Worm (Caenorhabditis elegans) whole organism, late embryonic: ENCODE data around the gene npp-15.

Experiments
- C08G9.2 ChIP-seq: sonication (generic microtip); optimal IDR thresholded peaks from 2 replicates; lab custom pipeline; 2016; ENCODE audit warnings: mild to moderate bottlenecking, missing genetic modification characterization, moderate library complexity, missing compliant biosample characterization
- C38D4.7 ChIP-seq: fragments of 200-800 bp; sonication (Bioruptor generic); optimal IDR thresholded peaks from 2 replicates; lab custom pipeline; 2018; ENCODE audit warnings: mild to moderate bottlenecking, missing genetic modification characterization, moderate library complexity, missing compliant biosample characterization
- T23F11.4 ChIP-seq: fragments of 200-800 bp; sonication (Bioruptor generic); optimal IDR thresholded peaks from 2 replicates; lab custom pipeline; 2018; ENCODE audit warnings: mild to moderate bottlenecking, missing genetic modification characterization, missing compliant biosample characterization
- ahr-1 ChIP-seq: sonication (generic microtip); optimal IDR thresholded peaks from 2 replicates; lab custom pipeline; 2016; ENCODE audit warnings: missing genetic modification characterization, missing compliant biosample characterization
- ama-1 ChIP-seq: fragments of 150-350 bp; optimal IDR thresholded peaks from 2 replicates; lab custom pipeline; 2014
- ceh-14 ChIP-seq: sonication (generic microtip); optimal IDR thresholded peaks from 2 replicates; lab custom pipeline; 2016; ENCODE audit warnings: missing genotype, missing genetic modification characterization, missing compliant biosample characterization
- ceh-18 ChIP-seq: sonication (generic microtip); optimal IDR thresholded peaks from 2 replicates; lab custom pipeline; 2016; ENCODE audit warnings: missing genetic modification characterization, missing compliant biosample characterization
- ceh-19 ChIP-seq: fragments of 200-800 bp; sonication (Bioruptor generic); optimal IDR thresholded peaks from 2 replicates; lab custom pipeline; 2018; ENCODE audit warnings: mild to moderate bottlenecking, missing genetic modification characterization, missing compliant biosample characterization
- ceh-2 ChIP-seq: sonication (generic microtip); optimal IDR thresholded peaks from 2 replicates; lab custom pipeline; 2016; ENCODE audit warnings: missing genotype, missing genetic modification characterization, missing compliant biosample characterization
- ceh-22 ChIP-seq: sonication (generic microtip); optimal IDR thresholded peaks from 2 replicates; lab custom pipeline; 2017; ENCODE audit warnings: missing biosample characterization, missing genetic modification characterization
- ceh-30 ChIP-seq: fragments of 150-350 bp; optimal IDR thresholded peaks from 2 replicates; lab custom pipeline; 2014; ENCODE audit warnings: missing biosample characterization, missing genetic modification characterization
- ceh-31 ChIP-seq: sonication (generic microtip); optimal IDR thresholded peaks from 2 replicates; lab custom pipeline; 2016; ENCODE audit warnings: missing genetic modification characterization, missing compliant biosample characterization
- ceh-34 ChIP-seq: sonication (generic microtip); optimal IDR thresholded peaks from 2 replicates; lab custom pipeline; 2016; ENCODE audit warnings: mild to moderate bottlenecking, missing genetic modification characterization, missing compliant biosample characterization
- ceh-45 ChIP-seq: fragments of 200-800 bp; sonication (Bioruptor generic); IDR thresholded peaks from 2 replicates; pipeline ENCODE4 v1.3.6; 2022; ENCODE audit warnings: missing genetic modification reagents, missing genetic modification characterization, missing compliant biosample characterization
- ceh-48 ChIP-seq: sonication (generic microtip); optimal IDR thresholded peaks from 2 replicates; lab custom pipeline; 2016; ENCODE audit warnings: missing genetic modification characterization, inconsistent platforms, missing compliant biosample characterization
- ceh-6 ChIP-seq: fragments of 200-800 bp; sonication (Bioruptor generic); optimal IDR thresholded peaks from 2 replicates; lab custom pipeline; 2018; ENCODE audit warnings: mild to moderate bottlenecking, missing genetic modification characterization, missing compliant biosample characterization
- ceh-9 ChIP-seq: sonication (generic microtip); optimal IDR thresholded peaks from 2 replicates; lab custom pipeline; 2016; ENCODE audit warnings: mild to moderate bottlenecking, missing genetic modification characterization, inconsistent platforms, missing compliant biosample characterization
- che-1 ChIP-seq: sonication (generic microtip); optimal IDR thresholded peaks from 2 replicates; lab custom pipeline; 2016; ENCODE audit warnings: mild to moderate bottlenecking, missing genetic modification characterization, missing compliant biosample characterization
- dmd-4 ChIP-seq: sonication (generic microtip); optimal IDR thresholded peaks from 2 replicates; lab custom pipeline; 2016; ENCODE audit warnings: borderline replicate concordance, missing genetic modification characterization, missing compliant biosample characterization
- dve-1 ChIP-seq: sonication (generic microtip); optimal IDR thresholded peaks from 2 replicates; lab custom pipeline; 2017; ENCODE audit warnings: antibody characterized with exemption, mild to moderate bottlenecking, missing genetic modification characterization, missing compliant biosample characterization
- elt-4 ChIP-seq: sonication (generic microtip); optimal IDR thresholded peaks from 2 replicates; lab custom pipeline; 2016; ENCODE audit warnings: missing genetic modification characterization, missing compliant biosample characterization
- fax-1 ChIP-seq: sonication (generic microtip); optimal IDR thresholded peaks from 2 replicates; lab custom pipeline; 2016; ENCODE audit warnings: missing genotype, missing genetic modification characterization, missing compliant biosample characterization
- fkh-10 ChIP-seq: fragments of 150-350 bp; optimal IDR thresholded peaks from 2 replicates; lab custom pipeline; 2014; ENCODE audit warnings: missing biosample characterization, missing genetic modification reagents, missing genetic modification characterization
- hlh-13 ChIP-seq: fragments of 200-800 bp; sonication (Bioruptor generic); optimal IDR thresholded peaks from 2 replicates; lab custom pipeline; 2018; ENCODE audit warnings: mild to moderate bottlenecking, missing genetic modification characterization, missing compliant biosample characterization
- hlh-15 ChIP-seq: sonication (generic microtip); optimal IDR thresholded peaks from 2 replicates; lab custom pipeline; 2016; ENCODE audit warnings: missing genetic modification characterization, missing compliant biosample characterization
- hlh-8 ChIP-seq: sonication (generic microtip); optimal IDR thresholded peaks from 2 replicates; lab custom pipeline; 2016; ENCODE audit warnings: missing genotype, missing genetic modification characterization, missing compliant biosample characterization
- madf-2 ChIP-seq: sonication (generic microtip); optimal IDR thresholded peaks from 2 replicates; lab custom pipeline; 2017; ENCODE audit warnings: missing genetic modification characterization, missing compliant biosample characterization
- mec-3 ChIP-seq: sonication (generic microtip); optimal IDR thresholded peaks from 2 replicates; lab custom pipeline; 2016; ENCODE audit warnings: borderline replicate concordance, missing genetic modification characterization, missing compliant biosample characterization
- nfya-1 ChIP-seq: sonication (generic microtip); optimal IDR thresholded peaks from 2 replicates; lab custom pipeline; 2017; ENCODE audit warnings: missing genetic modification characterization, mild to moderate bottlenecking, missing compliant biosample characterization, antibody characterized with exemption, moderate library complexity
- nhr-232 ChIP-seq: sonication (generic microtip); optimal IDR thresholded peaks from 2 replicates; lab custom pipeline; 2016; ENCODE audit warnings: missing genetic modification characterization, missing compliant biosample characterization
- pha-2 ChIP-seq: sonication (generic microtip); optimal IDR thresholded peaks from 2 replicates; lab custom pipeline; 2017; ENCODE audit warnings: mild to moderate bottlenecking, missing genetic modification characterization, missing compliant biosample characterization
- pqm-1 ChIP-seq: sonication (generic microtip); optimal IDR thresholded peaks from 2 replicates; lab custom pipeline; 2016; ENCODE audit warnings: missing genetic modification characterization, missing compliant biosample characterization
- pros-1 ChIP-seq: fragments of 150-350 bp; optimal IDR thresholded peaks from 2 replicates; lab custom pipeline; 2014; ENCODE audit warnings: missing biosample characterization, missing genetic modification reagents, missing genetic modification characterization
- sox-2 ChIP-seq: fragments of 200-800 bp; sonication (Bioruptor generic); IDR thresholded peaks from 2 replicates; pipeline ENCODE4 v1.3.6; 2022; ENCODE audit warnings: missing genetic modification reagents, missing genetic modification characterization, missing compliant biosample characterization
- sox-4 ChIP-seq: sonication (generic microtip); optimal IDR thresholded peaks from 2 replicates; lab custom pipeline; 2017; ENCODE audit warnings: mild to moderate bottlenecking, missing genetic modification characterization, inconsistent platforms, missing compliant biosample characterization
- syd-9 ChIP-seq: sonication (generic microtip); optimal IDR thresholded peaks from 2 replicates; lab custom pipeline; 2016; ENCODE audit warnings: mild to moderate bottlenecking, missing genetic modification characterization, moderate library complexity, missing compliant biosample characterization
- tbx-2 ChIP-seq: sonication (generic microtip); optimal IDR thresholded peaks from 2 replicates; lab custom pipeline; 2016; ENCODE audit warnings: missing genetic modification characterization, missing compliant biosample characterization
- ttx-3 ChIP-seq: sonication (generic microtip); optimal IDR thresholded peaks from 2 replicates; lab custom pipeline; 2016; ENCODE audit warnings: missing genetic modification reagents, missing genetic modification characterization, missing compliant biosample characterization
- unc-42 ChIP-seq: sonication (generic microtip); optimal IDR thresholded peaks from 2 replicates; lab custom pipeline; 2016; ENCODE audit warnings: missing genotype, missing genetic modification characterization, missing compliant biosample characterization
- zip-5 ChIP-seq: sonication (generic microtip); optimal IDR thresholded peaks from 2 replicates; lab custom pipeline; 2016; ENCODE audit warnings: missing genetic modification characterization, missing compliant biosample characterization

Gene npp-15

ce11 chrIII:7937548-7937947 is 8.7 kb downstream of the npp-15 start, which contains the start of gene C29E4.10:
C29E4.10 (plus strand) TSS chrIII:7937848.
- TF ChIP-seq madf-2 (tag; lab: Kevin White, UChicago) (no peak), hlh-13 (GFP tag; lab: Kevin White, UChicago) (no peak)

ce11 chrIII:7940819-7941218 is 12.0 kb downstream of the npp-15 start, which contains the start of gene C29E4.12:
C29E4.12 (plus strand) TSS chrIII:7941151.
- TF ChIP-seq elt-4 (no peak), sox-2 (GFP tag; lab: Robert Waterston, UW) (no peak), ttx-3 (tag; lab: Kevin White, UChicago) (no peak), ceh-34 (tag; lab: Kevin White, UChicago) (no peak), sox-4 (tag; lab: Kevin White, UChicago) (no peak), pros-1 (no peak), dve-1 (tag; lab: Kevin White, UChicago) (no peak), nfya-1 (tag; lab: Kevin White, UChicago) (peak; percentile 56)
- TF ChIP-seq, all 69 proteins: peak for 1

- TF ChIP-seq sox-2 (GFP tag; lab: Robert Waterston, UW) (no peak), ceh-19 (GFP tag; lab: Kevin White, UChicago) (no peak), C08G9.2 (tag; lab: Kevin White, UChicago) (no peak), ceh-48 (tag; lab: Kevin White, UChicago) (no peak), ceh-22 (tag; lab: Kevin White, UChicago) (no peak), hlh-15 (tag; lab: Kevin White, UChicago) (no peak), dve-1 (tag; lab: Kevin White, UChicago) (no peak), ceh-45 (GFP tag; lab: Robert Waterston, UW) (no peak), fax-1 (no peak), ahr-1 (tag; lab: Kevin White, UChicago) (no peak), C38D4.7 (GFP tag; lab: Kevin White, UChicago) (no peak)
Observed at ce11 chrIII:7941417-7941816, 12.6 kb downstream of the npp-15 start, which contains the start of gene kle-2. kle-2 (plus strand) TSS chrIII:7941717.

ce11 chrIII:7946968-7947491 is 18.2 kb downstream of the npp-15 start, which contains the start of gene gsto-1:
gsto-1 (minus strand) TSS chrIII:7947018.
- no peak for TF ChIP-seq hlh-13 (GFP tag; lab: Kevin White, UChicago)
- TF ChIP-seq mec-3 (tag; lab: Kevin White, UChicago): no peak
- TF ChIP-seq ceh-22 (tag; lab: Kevin White, UChicago): no peak
- TF ChIP-seq ama-1: no peak
- no peak for TF ChIP-seq syd-9 (tag; lab: Kevin White, UChicago)
- no peak for TF ChIP-seq tbx-2 (tag; lab: Kevin White, UChicago)
- TF ChIP-seq pqm-1 (tag; lab: Kevin White, UChicago): no peak
- no peak for TF ChIP-seq nhr-232 (tag; lab: Kevin White, UChicago)
- TF ChIP-seq che-1: no peak
- TF ChIP-seq ttx-3 (tag; lab: Kevin White, UChicago): no peak
- TF ChIP-seq hlh-8 (tag; lab: Kevin White, UChicago): no peak
- no peak for TF ChIP-seq ceh-30

- TF ChIP-seq che-1: no peak
- no peak for TF ChIP-seq ceh-48 (tag; lab: Kevin White, UChicago)
- TF ChIP-seq ceh-31 (tag; lab: Kevin White, UChicago): no peak
- TF ChIP-seq zip-5: no peak
- no peak for TF ChIP-seq unc-42 (tag; lab: Kevin White, UChicago)
- TF ChIP-seq ceh-2 (tag; lab: Kevin White, UChicago): no peak
- TF ChIP-seq T23F11.4 (GFP tag; lab: Kevin White, UChicago): no peak
- TF ChIP-seq dmd-4: no peak
- TF ChIP-seq fkh-10: no peak
- no peak for TF ChIP-seq pha-2 (tag; lab: Kevin White, UChicago)
- TF ChIP-seq mec-3 (tag; lab: Kevin White, UChicago): no peak
- TF ChIP-seq ceh-18: no peak
- no peak for TF ChIP-seq ceh-14 (tag; lab: Kevin White, UChicago)
- TF ChIP-seq ceh-6 (GFP tag; lab: Kevin White, UChicago): no peak
- TF ChIP-seq sox-2 (GFP tag; lab: Robert Waterston, UW): no peak
- no peak for TF ChIP-seq ceh-9 (tag; lab: Kevin White, UChicago)
- TF ChIP-seq sox-4 (tag; lab: Kevin White, UChicago): no peak
Observed at ce11 chrIII:7947677-7948076, 18.8 kb downstream of the npp-15 start.
